Fruit fly (Drosophila melanogaster) whole organism, embryonic: ENCODE results near the gene Gk2.

ENCODE experiments used
- Aef1 ChIP-seq: fragments of 200-800 bp; sonication (Bioruptor generic); IDR thresholded peaks from 3 replicates; pipeline ENCODE4 v1.3.6; 2022; ENCODE audit warnings: missing biosample characterization, missing genetic modification characterization
- Awh ChIP-seq: fragments of 200-800 bp; sonication (Bioruptor generic); IDR thresholded peaks from 2 replicates; pipeline ENCODE4, ENCODE4 v1.3.6; 2022; ENCODE audit warnings: missing biosample characterization, missing genetic modification characterization
- CG10366 ChIP-seq: fragments of 200-800 bp; sonication (Bioruptor generic); IDR thresholded peaks from 2 replicates; pipeline ENCODE4 v1.3.6; 2022; ENCODE audit warnings: missing biosample characterization, missing genetic modification characterization
- CG11696 ChIP-seq: fragments of 200-800 bp; sonication (Bioruptor generic); IDR thresholded peaks from 2 replicates; pipeline ENCODE4 v1.3.6; 2022; ENCODE audit warnings: missing biosample characterization, missing genetic modification characterization
- CG12155 ChIP-seq: fragments of 200-800 bp; sonication (Bioruptor generic); optimal IDR thresholded peaks from 3 replicates; lab custom pipeline; 2016; ENCODE audit warnings: missing biosample characterization, missing genetic modification characterization
- CG12219 ChIP-seq: fragments of 200-800 bp; sonication (Bioruptor generic); optimal IDR thresholded peaks from 3 replicates; lab custom pipeline; 2018; ENCODE audit warnings: missing biosample characterization, mild to moderate bottlenecking, missing genetic modification characterization
- CG1233 ChIP-seq: fragments of 200-800 bp; sonication (Bioruptor generic); optimal IDR thresholded peaks from 4 replicates; lab custom pipeline; 2018; ENCODE audit warnings: missing biosample characterization, mild to moderate bottlenecking, missing genetic modification characterization
- CG12659 ChIP-seq: fragments of 200-800 bp; sonication (Bioruptor generic); optimal IDR thresholded peaks from 3 replicates; lab custom pipeline; 2017; ENCODE audit warnings: mild to moderate bottlenecking, missing biosample characterization, missing genetic modification reagents, missing genetic modification characterization
- CG12942 ChIP-seq: fragments of 200-800 bp; sonication (Bioruptor generic); optimal IDR thresholded peaks from 3 replicates; lab custom pipeline; 2016; ENCODE audit warnings: missing biosample characterization, missing genetic modification characterization
- CG13123 ChIP-seq: fragments of 200-800 bp; sonication (Bioruptor generic); optimal IDR thresholded peaks from 2 replicates; lab custom pipeline; 2016; ENCODE audit warnings: missing biosample characterization, missing genetic modification characterization
- CG13775 ChIP-seq: fragments of 200-800 bp; sonication (Bioruptor generic); optimal IDR thresholded peaks from 3 replicates; lab custom pipeline; 2017; ENCODE audit warnings: missing biosample characterization, mild to moderate bottlenecking, missing genetic modification characterization
- CG14441 ChIP-seq: fragments of 200-800 bp; sonication (Bioruptor generic); IDR thresholded peaks from 2 replicates; pipeline ENCODE4 v1.3.6; 2022; ENCODE audit warnings: missing biosample characterization, missing genetic modification characterization
- CG2129 ChIP-seq: fragments of 200-800 bp; sonication (Bioruptor generic); IDR thresholded peaks from 2 replicates; pipeline ENCODE4 v1.3.6; 2022; ENCODE audit warnings: missing biosample characterization, missing genetic modification characterization; ENCODE audit not compliant: partially characterized antibody
- CG2199 ChIP-seq: fragments of 200-800 bp; sonication (Bioruptor generic); IDR thresholded peaks from 3 replicates; pipeline ENCODE4 v1.3.6; 2022; ENCODE audit warnings: missing biosample characterization, missing genetic modification characterization
- CG2678 ChIP-seq: fragments of 200-800 bp; sonication (Bioruptor generic); optimal IDR thresholded peaks from 3 replicates; lab custom pipeline; 2019; ENCODE audit warnings: missing biosample characterization, mild to moderate bottlenecking, missing genetic modification characterization, moderate library complexity
- CG3281 ChIP-seq: fragments of 200-800 bp; sonication (Bioruptor generic); optimal IDR thresholded peaks from 3 replicates; lab custom pipeline; 2017; ENCODE audit warnings: missing biosample characterization, mild to moderate bottlenecking, missing genetic modification characterization
- CG3995 ChIP-seq: fragments of 200-800 bp; sonication (Bioruptor generic); optimal IDR thresholded peaks from 3 replicates; lab custom pipeline; 2016; ENCODE audit warnings: missing biosample characterization, missing genetic modification characterization
- CG6254 ChIP-seq: fragments of 200-800 bp; sonication (Bioruptor generic); optimal IDR thresholded peaks from 3 replicates; lab custom pipeline; 2017; ENCODE audit warnings: mild to moderate bottlenecking, missing biosample characterization, missing genetic modification reagents, missing genetic modification characterization
- CG6765 ChIP-seq: fragments of 200-800 bp; sonication (Bioruptor generic); optimal IDR thresholded peaks from 3 replicates; lab custom pipeline; 2017; ENCODE audit warnings: missing biosample characterization, mild to moderate bottlenecking, missing genetic modification characterization
- CG6813 ChIP-seq: fragments of 200-800 bp; sonication (Bioruptor generic); optimal IDR thresholded peaks from 2 replicates; lab custom pipeline; 2017; ENCODE audit warnings: missing biosample characterization, missing genetic modification characterization, mild to moderate bottlenecking, moderate library complexity, missing genetic modification reagents
- CG7745 ChIP-seq: fragments of 200-800 bp; sonication (Bioruptor generic); optimal IDR thresholded peaks from 2 replicates; lab custom pipeline; 2018; ENCODE audit warnings: missing biosample characterization, mild to moderate bottlenecking, missing genetic modification characterization, moderate library complexity
- CG8290 ChIP-seq, 3 experiments: fragments of 200-800 bp; sonication (Bioruptor generic); optimal IDR thresholded peaks; 2 replicates each; lab custom pipeline; 2016 to 2019; ENCODE audit warnings: missing biosample characterization in 3 of 3, missing genetic modification characterization in 3 of 3, mild to moderate bottlenecking in 2 of 3, moderate library complexity in 1 of 3
- CG9215 ChIP-seq: fragments of 200-800 bp; sonication (Bioruptor generic); IDR thresholded peaks from 2 replicates; pipeline ENCODE4 v1.3.6; 2022; ENCODE audit warnings: missing biosample characterization, missing genetic modification characterization
- CG9876 ChIP-seq: fragments of 200-800 bp; sonication (Bioruptor generic); optimal IDR thresholded peaks from 2 replicates; lab custom pipeline; 2016; ENCODE audit warnings: missing biosample characterization, missing genetic modification characterization
- Deaf1 ChIP-seq: fragments of 200-800 bp; optimal IDR thresholded peaks from 3 replicates; lab custom pipeline; 2019; ENCODE audit warnings: missing biosample characterization, mild to moderate bottlenecking, missing genetic modification characterization, moderate library complexity
- Doc3 ChIP-seq: fragments of 200-800 bp; sonication (Bioruptor generic); IDR thresholded peaks from 3 replicates; pipeline ENCODE4 v1.3.6; 2022; ENCODE audit warnings: missing biosample characterization, missing genetic modification characterization; ENCODE audit not compliant: partially characterized antibody
- Hr39 ChIP-seq: fragments of >200 bp; optimal IDR thresholded peaks from 2 replicates; lab custom pipeline; 2017
- Lhr ChIP-seq: fragments of 200-800 bp; sonication (Bioruptor generic); optimal IDR thresholded peaks from 3 replicates; lab custom pipeline; 2017; ENCODE audit warnings: mild to moderate bottlenecking, missing biosample characterization, missing genetic modification reagents, missing genetic modification characterization
- Ravus ChIP-seq: fragments of 200-800 bp; sonication (Bioruptor generic); IDR thresholded peaks from 2 replicates; pipeline ENCODE4 v1.3.6; 2022; ENCODE audit warnings: missing biosample characterization, missing genetic modification characterization
- Rx ChIP-seq: fragments of 200-800 bp; sonication (Bioruptor generic); IDR thresholded peaks from 2 replicates; pipeline ENCODE4 v1.3.6; 2022; ENCODE audit warnings: missing biosample characterization, missing genetic modification characterization
- Trl ChIP-seq, 3 experiments: fragments of >200 bp in 2 of 3; fragments of 200-800 bp in 1 of 3; sonication (Bioruptor generic) in 1 of 3; optimal IDR thresholded peaks; 2 replicates in 1 of 3; 3 replicates in 2 of 3; lab custom pipeline; 2016 to 2017; ENCODE audit warnings: missing biosample characterization in 1 of 3, missing genetic modification characterization in 1 of 3
- bcd ChIP-seq: fragments of 200-800 bp; sonication (Bioruptor generic); optimal IDR thresholded peaks from 2 replicates; lab custom pipeline; 2017; ENCODE audit warnings: missing biosample characterization, mild to moderate bottlenecking, missing genetic modification characterization
- caup ChIP-seq: fragments of 200-800 bp; sonication (Bioruptor generic); optimal IDR thresholded peaks from 3 replicates; lab custom pipeline; 2017; ENCODE audit warnings: missing biosample characterization, mild to moderate bottlenecking, missing genetic modification characterization, moderate library complexity; ENCODE audit not compliant: severe bottlenecking
- cg ChIP-seq: fragments of 200-800 bp; sonication (Bioruptor generic); optimal IDR thresholded peaks from 3 replicates; lab custom pipeline; 2019; ENCODE audit warnings: missing biosample characterization, mild to moderate bottlenecking, missing genetic modification characterization, moderate library complexity
- chm ChIP-seq: fragments of 200-800 bp; sonication (Bioruptor generic); IDR thresholded peaks from 2 replicates; pipeline ENCODE4 v1.3.6; 2022; ENCODE audit warnings: missing biosample characterization, missing genetic modification characterization
- corto ChIP-seq: fragments of 200-800 bp; sonication (Bioruptor generic); optimal IDR thresholded peaks from 2 replicates; lab custom pipeline; 2016; ENCODE audit warnings: missing biosample characterization, mild to moderate bottlenecking, missing genetic modification characterization, moderate library complexity
- danr ChIP-seq: fragments of 200-800 bp; sonication (Bioruptor generic); IDR thresholded peaks from 2 replicates; pipeline ENCODE4 v1.3.6; 2022; ENCODE audit warnings: missing biosample characterization, missing genetic modification characterization
- dmrt11E ChIP-seq: fragments of 200-800 bp; sonication (Bioruptor generic); optimal IDR thresholded peaks from 3 replicates; lab custom pipeline; 2018; ENCODE audit warnings: missing biosample characterization, mild to moderate bottlenecking, missing genetic modification characterization, moderate library complexity
- dpn ChIP-seq, 2 experiments: fragments of 200-800 bp; sonication (Bioruptor generic); optimal IDR thresholded peaks; 3 replicates each; lab custom pipeline; 2016; ENCODE audit warnings: missing biosample characterization in 2 of 2, missing genetic modification characterization in 2 of 2
- esg ChIP-seq: fragments of 200-800 bp; sonication (Bioruptor generic); conservative IDR thresholded peaks from 2 replicates; pipeline ENCODE4 v1.3.6; 2022; ENCODE audit warnings: missing biosample characterization, missing genetic modification characterization
- fd64A ChIP-seq: fragments of 200-800 bp; sonication (Bioruptor generic); optimal IDR thresholded peaks from 3 replicates; lab custom pipeline; 2018; ENCODE audit warnings: missing biosample characterization, mild to moderate bottlenecking, missing genetic modification characterization
- gsb ChIP-seq: fragments of 200-800 bp; sonication (Bioruptor generic); IDR thresholded peaks from 2 replicates; pipeline ENCODE4 v1.3.6; 2022; ENCODE audit warnings: missing biosample characterization, missing genetic modification characterization
- gsb-n ChIP-seq: fragments of 200-800 bp; sonication (Bioruptor generic); optimal IDR thresholded peaks from 3 replicates; lab custom pipeline; 2018; ENCODE audit warnings: missing biosample characterization, mild to moderate bottlenecking, missing genetic modification characterization
- ham ChIP-seq: fragments of 200-800 bp; sonication (Bioruptor generic); IDR thresholded peaks from 2 replicates; pipeline ENCODE4 v1.3.6; 2022; ENCODE audit warnings: missing biosample characterization, missing genetic modification characterization
- kay ChIP-seq: fragments of 200-800 bp; sonication (Bioruptor generic); optimal IDR thresholded peaks from 2 replicates; lab custom pipeline; 2016; ENCODE audit warnings: missing biosample characterization, missing genetic modification characterization
- nerfin-1 ChIP-seq: fragments of 200-800 bp; sonication (Bioruptor generic); optimal IDR thresholded peaks from 3 replicates; lab custom pipeline; 2019; ENCODE audit warnings: missing biosample characterization, mild to moderate bottlenecking, missing genetic modification characterization, moderate library complexity
- nmo ChIP-seq: fragments of 200-800 bp; sonication (Bioruptor generic); optimal IDR thresholded peaks from 2 replicates; lab custom pipeline; 2018; ENCODE audit warnings: missing biosample characterization, mild to moderate bottlenecking, missing genetic modification characterization, moderate library complexity
- rib ChIP-seq: fragments of 200-800 bp; sonication (Bioruptor generic); IDR thresholded peaks from 2 replicates; pipeline ENCODE4 v1.3.6; 2022; ENCODE audit warnings: missing biosample characterization, missing genetic modification characterization
- salm ChIP-seq: fragments of 200-800 bp; sonication (Bioruptor generic); optimal IDR thresholded peaks from 2 replicates; lab custom pipeline; 2018; ENCODE audit warnings: missing biosample characterization, mild to moderate bottlenecking, missing genetic modification characterization
- trem ChIP-seq: fragments of 200-800 bp; optimal IDR thresholded peaks from 3 replicates; lab custom pipeline; 2019; ENCODE audit warnings: missing biosample characterization, mild to moderate bottlenecking, missing genetic modification characterization, moderate library complexity

Gk2 gene

DNA sequence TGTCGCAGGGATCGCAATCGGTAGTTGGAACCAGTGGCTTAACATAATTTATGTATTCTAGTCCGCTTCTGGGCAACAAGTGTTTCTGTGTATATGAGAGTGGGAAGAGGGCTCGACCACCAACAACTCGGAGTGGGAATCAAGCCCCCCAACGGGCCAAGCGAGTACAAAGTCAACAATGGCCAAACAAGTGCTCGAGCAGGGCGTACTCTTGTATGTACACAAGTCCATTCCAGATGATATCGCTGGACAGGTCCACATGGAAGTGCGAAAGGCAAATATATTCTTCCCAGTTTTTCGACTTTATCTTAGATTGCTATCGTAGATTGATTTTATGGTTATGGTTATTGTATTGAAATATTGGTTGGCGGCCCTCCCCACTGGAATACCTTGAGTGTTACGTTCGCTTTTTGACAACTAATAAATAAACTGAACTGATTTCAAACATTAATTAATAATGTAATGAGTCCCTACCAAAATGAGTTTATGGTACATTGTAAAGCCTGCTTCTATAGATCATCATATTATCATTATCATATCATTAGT lies 4.4 kb downstream of the Gk2 start (continued):
- peak; percentile 22 for TF ChIP-seq dmrt11E (tag; lab: Kevin White, UChicago)
- no peak for TF ChIP-seq Doc3
- TF ChIP-seq corto (GFP tag; lab: Kevin White, UChicago): no peak
- peak; percentile 21 for TF ChIP-seq CG3281
- TF ChIP-seq gsb (GFP tag; lab: Robert Waterston, UW): no peak
- TF ChIP-seq ham (GFP tag; lab: Robert Waterston, UW): no peak
- peak; percentile 9 for TF ChIP-seq salm
- TF ChIP-seq esg (GFP tag; lab: Robert Waterston, UW): no peak
- TF ChIP-seq nerfin-1 (tag; lab: Kevin White, UChicago): no peak
- TF ChIP-seq Awh (GFP tag; lab: Robert Waterston, UW): no peak
- TF ChIP-seq Rx: no peak
- TF ChIP-seq CG12155 (GFP tag; lab: Kevin White, UChicago): no peak
- TF ChIP-seq CG7745 (tag; lab: Kevin White, UChicago): no peak
- 0 out of 2 replicates have a peak, but pooled peaks have one; percentile 42 for TF ChIP-seq CG11696 (GFP tag; lab: Robert Waterston, UW)
- no peak for TF ChIP-seq Aef1 (GFP tag; lab: Robert Waterston, UW)
- no peak for TF ChIP-seq bcd (GFP tag; lab: Kevin White, UChicago)
- TF ChIP-seq CG6254 (GFP tag; lab: Kevin White, UChicago): no peak
- TF ChIP-seq CG12659 (GFP tag; lab: Kevin White, UChicago): no peak
- no peak for TF ChIP-seq Trl (optimal IDR thresholded peaks at IDR 0.05; lab: Kevin White, UChicago)
- peak; percentile 15 for TF ChIP-seq Trl (GFP tag; optimal IDR thresholded peaks at IDR 0.05; lab: Kevin White, UChicago)
- no peak for TF ChIP-seq danr
- no peak for TF ChIP-seq cg (GFP tag; lab: Kevin White, UChicago)
- TF ChIP-seq nmo (GFP tag; lab: Kevin White, UChicago): no peak
- TF ChIP-seq CG14441 (GFP tag; lab: Robert Waterston, UW): no peak
- TF ChIP-seq kay (GFP tag; lab: Kevin White, UChicago): no peak
- TF ChIP-seq CG12219 (GFP tag; lab: Kevin White, UChicago): no peak
- no peak for TF ChIP-seq rib (GFP tag; lab: Robert Waterston, UW)
- TF ChIP-seq Ravus (GFP tag; lab: Robert Waterston, UW): no peak
- no peak for TF ChIP-seq CG1233
- 0 out of 2 replicates have a peak, but pooled peaks have one; percentile 3 for TF ChIP-seq CG10366 (GFP tag; lab: Robert Waterston, UW)
- TF ChIP-seq Hr39 (lab: Kevin White, UChicago): no peak
- TF ChIP-seq CG6813 (GFP tag; lab: Kevin White, UChicago): peak; percentile 69
- no peak for TF ChIP-seq CG2678
- TF ChIP-seq CG9876 (GFP tag; lab: Kevin White, UChicago): no peak
- no peak for TF ChIP-seq CG12942 (GFP tag; lab: Kevin White, UChicago)
- TF ChIP-seq chm: peak; percentile 77; the same call in 1 of the 2 replicates
- no peak for TF ChIP-seq CG8290 (GFP tag; optimal IDR thresholded peaks at IDR 0.05; lab: Kevin White, UChicago)
- peak; percentile 20 to 22 for TF ChIP-seq CG8290 (tag; optimal IDR thresholded peaks at IDR 0.05; lab: Kevin White, UChicago)
- no peak for TF ChIP-seq trem (tag; lab: Kevin White, UChicago)
- TF ChIP-seq CG3995 (GFP tag; lab: Kevin White, UChicago): no peak
- TF ChIP-seq Lhr: no peak
- TF ChIP-seq CG13775 (GFP tag; lab: Kevin White, UChicago): peak; percentile 1
- TF ChIP-seq caup (GFP tag; lab: Kevin White, UChicago): peak; percentile 27
- peak; percentile 2 for TF ChIP-seq CG6765
- no peak for TF ChIP-seq dpn (GFP tag; optimal IDR thresholded peaks at IDR 0.05; lab: Kevin White, UChicago)
- TF ChIP-seq fd64A: no peak
- peak; percentile 31 for TF ChIP-seq gsb-n (tag; lab: Kevin White, UChicago)
- no peak for TF ChIP-seq CG2129 (GFP tag; lab: Robert Waterston, UW)
- TF ChIP-seq Deaf1 (tag; lab: Kevin White, UChicago): no peak
- TF ChIP-seq CG2199 (GFP tag; lab: Robert Waterston, UW): no peak
- TF ChIP-seq CG9215: no peak
- no peak for TF ChIP-seq CG13123 (GFP tag; lab: Kevin White, UChicago)
